Worm (Caenorhabditis elegans) whole organism, L3 larva: ENCODE data around the gene ZK1067.3.

Source experiments
- elt-1 ChIP-seq: fragments of 150-350 bp; optimal IDR thresholded peaks from 2 replicates; lab custom pipeline; 2014; ENCODE audit warnings: missing biosample characterization, missing genetic modification characterization
- fos-1 ChIP-seq: fragments of 150-350 bp; optimal IDR thresholded peaks from 2 replicates; lab custom pipeline; 2014; ENCODE audit warnings: missing biosample characterization, missing genetic modification characterization
- mdl-1 ChIP-seq: fragments of 150-350 bp; optimal IDR thresholded peaks from 2 replicates; lab custom pipeline; 2014; ENCODE audit warnings: missing biosample characterization, missing genetic modification characterization
- nhr-11 ChIP-seq: fragments of 150-350 bp; optimal IDR thresholded peaks from 2 replicates; lab custom pipeline; 2014; ENCODE audit warnings: missing biosample characterization, missing genetic modification characterization
- pha-4 ChIP-seq: fragments of 150-350 bp; optimal IDR thresholded peaks from 2 replicates; lab custom pipeline; 2014; ENCODE audit warnings: missing biosample characterization, missing genetic modification reagents, missing genetic modification characterization
- snpc-4 ChIP-seq: fragments of 150-350 bp; optimal IDR thresholded peaks from 2 replicates; lab custom pipeline; 2014; ENCODE audit warnings: missing biosample characterization, missing genetic modification characterization
- unc-39 ChIP-seq: sonication (generic microtip); optimal IDR thresholded peaks from 4 replicates; lab custom pipeline; 2017; ENCODE audit warnings: missing biosample characterization, missing genetic modification characterization
- unc-62 ChIP-seq: fragments of 150-350 bp; sonication (generic microtip); optimal IDR thresholded peaks from 4 replicates; lab custom pipeline; 2014; ENCODE audit warnings: missing biosample characterization, missing genetic modification reagents, missing genetic modification characterization
- zag-1 ChIP-seq: fragments of 150-350 bp; optimal IDR thresholded peaks from 2 replicates; lab custom pipeline; 2014; ENCODE audit warnings: missing biosample characterization, missing genetic modification characterization

ce11 chrII:9237719-9238118 is 14.7 kb downstream of the ZK1067.3 start:
- TF ChIP-seq fos-1 (tag; lab: Kevin White, UChicago) (no peak), mdl-1 (no peak), unc-62 (GFP tag; lab: Kevin White, UChicago) (no peak), unc-39 (tag; lab: Kevin White, UChicago) (no peak), zag-1 (no peak), pha-4 (tag; lab: Kevin White, UChicago) (no peak), nhr-11 (tag; lab: Kevin White, UChicago) (no peak), snpc-4 (tag; lab: Kevin White, UChicago) (no peak), elt-1 (tag; lab: Kevin White, UChicago) (no peak)
